Worm (Caenorhabditis elegans) whole organism, L3 larva: ENCODE results near the gene K01D12.1.

Experiments used
- R02D3.7 ChIP-seq: fragments of 150-350 bp; optimal IDR thresholded peaks from 2 replicates; lab custom pipeline; 2014; ENCODE audit warnings: missing biosample characterization, missing genetic modification characterization
- ZK546.5 ChIP-seq: sonication (generic microtip); optimal IDR thresholded peaks from 2 replicates; lab custom pipeline; 2017; ENCODE audit warnings: missing biosample characterization, missing genetic modification characterization
- ama-1 ChIP-seq: fragments of 150-350 bp; optimal IDR thresholded peaks from 2 replicates; lab custom pipeline; 2018
- ceh-16 ChIP-seq: sonication (generic microtip); optimal IDR thresholded peaks from 2 replicates; lab custom pipeline; 2017; ENCODE audit warnings: missing biosample characterization, missing genetic modification characterization
- ceh-28 ChIP-seq: fragments of 150-350 bp; optimal IDR thresholded peaks from 2 replicates; lab custom pipeline; 2014; ENCODE audit warnings: missing biosample characterization, missing genetic modification reagents, missing genetic modification characterization
- ceh-9 ChIP-seq: sonication (generic microtip); optimal IDR thresholded peaks from 2 replicates; lab custom pipeline; 2018; ENCODE audit warnings: missing biosample characterization, missing genetic modification characterization
- egl-27 ChIP-seq: sonication (generic microtip); optimal IDR thresholded peaks from 4 replicates; lab custom pipeline; 2017; ENCODE audit warnings: missing biosample characterization, missing genetic modification reagents, missing genetic modification characterization
- egl-5 ChIP-seq: fragments of 150-350 bp; optimal IDR thresholded peaks from 2 replicates; lab custom pipeline; 2017; ENCODE audit warnings: missing biosample characterization, missing genetic modification reagents, missing genetic modification characterization, inconsistent platforms
- elt-3 ChIP-seq, 3 experiments: fragments of 150-350 bp in 1 of 3; sonication (generic microtip) in 2 of 3; optimal IDR thresholded peaks; 2 replicates in 2 of 3; 4 replicates in 1 of 3; lab custom pipeline; 2014 to 2017; ENCODE audit warnings: missing biosample characterization in 3 of 3, missing genetic modification characterization in 3 of 3
- eor-1 ChIP-seq, 2 experiments: fragments of 150-350 bp; optimal IDR thresholded peaks; 2 replicates each; lab custom pipeline; 2014 to 2018; ENCODE audit warnings: missing biosample characterization in 2 of 2, missing genetic modification characterization in 2 of 2
- fkh-10 ChIP-seq: sonication (generic microtip); optimal IDR thresholded peaks from 2 replicates; lab custom pipeline; 2017; ENCODE audit warnings: missing biosample characterization, missing genetic modification reagents, missing genetic modification characterization
- fkh-2 ChIP-seq: fragments of 150-350 bp; optimal IDR thresholded peaks from 2 replicates; lab custom pipeline; 2014; ENCODE audit warnings: missing biosample characterization, missing genetic modification reagents, missing genetic modification characterization
- hmg-11 ChIP-seq: sonication (generic microtip); optimal IDR thresholded peaks from 2 replicates; lab custom pipeline; 2016; ENCODE audit warnings: missing genetic modification characterization, missing compliant biosample characterization
- lin-15B ChIP-seq: fragments of 150-350 bp; optimal IDR thresholded peaks from 2 replicates; lab custom pipeline; 2014; ENCODE audit warnings: missing biosample characterization, missing genetic modification characterization
- lin-39 ChIP-seq: fragments of 150-350 bp; optimal IDR thresholded peaks from 2 replicates; lab custom pipeline; 2018; ENCODE audit warnings: missing biosample characterization, missing genetic modification reagents, missing genetic modification characterization
- lsy-12 ChIP-seq: sonication (generic microtip); optimal IDR thresholded peaks from 2 replicates; lab custom pipeline; 2016; ENCODE audit warnings: mild to moderate bottlenecking, missing genetic modification characterization, missing compliant biosample characterization
- nhr-11 ChIP-seq: fragments of 150-350 bp; optimal IDR thresholded peaks from 2 replicates; lab custom pipeline; 2014; ENCODE audit warnings: missing biosample characterization, missing genetic modification characterization
- nhr-23 ChIP-seq: fragments of 150-350 bp; optimal IDR thresholded peaks from 2 replicates; lab custom pipeline; 2014; ENCODE audit warnings: missing biosample characterization, missing genetic modification reagents, missing genetic modification characterization
- nhr-237 ChIP-seq: fragments of 150-350 bp; optimal IDR thresholded peaks from 2 replicates; lab custom pipeline; 2014; ENCODE audit warnings: missing biosample characterization, missing genetic modification characterization
- nhr-25 ChIP-seq: sonication (generic microtip); optimal IDR thresholded peaks from 2 replicates; lab custom pipeline; 2017; ENCODE audit warnings: missing biosample characterization, missing genetic modification characterization
- nhr-28 ChIP-seq: fragments of 150-350 bp; optimal IDR thresholded peaks from 2 replicates; lab custom pipeline; 2014; ENCODE audit warnings: missing biosample characterization, missing genetic modification characterization
- nhr-43 ChIP-seq: sonication (generic microtip); optimal IDR thresholded peaks from 2 replicates; lab custom pipeline; 2016; ENCODE audit warnings: mild to moderate bottlenecking, missing genetic modification characterization, missing compliant biosample characterization; ENCODE audit not compliant: poor library complexity, severe bottlenecking
- nhr-67 ChIP-seq: fragments of 150-350 bp; optimal IDR thresholded peaks from 2 replicates; lab custom pipeline; 2014; ENCODE audit warnings: missing biosample characterization, missing genetic modification characterization
- nhr-77 ChIP-seq: fragments of 150-350 bp; optimal IDR thresholded peaks from 2 replicates; lab custom pipeline; 2014; ENCODE audit warnings: missing biosample characterization, missing genetic modification characterization
- pha-4 ChIP-seq: fragments of 150-350 bp; optimal IDR thresholded peaks from 2 replicates; lab custom pipeline; 2014; ENCODE audit warnings: missing biosample characterization, missing genetic modification reagents, missing genetic modification characterization
- pqm-1 ChIP-seq: fragments of 150-350 bp; optimal IDR thresholded peaks from 2 replicates; lab custom pipeline; 2017; ENCODE audit warnings: missing biosample characterization, missing genetic modification characterization, inconsistent platforms
- sea-2 ChIP-seq: fragments of 150-350 bp; sonication (generic microtip); optimal IDR thresholded peaks from 4 replicates; lab custom pipeline; 2014; ENCODE audit warnings: missing biosample characterization, missing genetic modification reagents, missing genetic modification characterization
- snpc-4 ChIP-seq: fragments of 150-350 bp; optimal IDR thresholded peaks from 2 replicates; lab custom pipeline; 2014; ENCODE audit warnings: missing biosample characterization, missing genetic modification characterization
- tbx-2 ChIP-seq: sonication (generic microtip); optimal IDR thresholded peaks from 2 replicates; lab custom pipeline; 2016; ENCODE audit warnings: mild to moderate bottlenecking, missing genetic modification characterization, missing compliant biosample characterization
- unc-39 ChIP-seq: sonication (generic microtip); optimal IDR thresholded peaks from 4 replicates; lab custom pipeline; 2017; ENCODE audit warnings: missing biosample characterization, missing genetic modification characterization
- unc-62 ChIP-seq: fragments of 150-350 bp; sonication (generic microtip); optimal IDR thresholded peaks from 4 replicates; lab custom pipeline; 2014; ENCODE audit warnings: missing biosample characterization, missing genetic modification reagents, missing genetic modification characterization
- zag-1 ChIP-seq: fragments of 150-350 bp; optimal IDR thresholded peaks from 2 replicates; lab custom pipeline; 2014; ENCODE audit warnings: missing biosample characterization, missing genetic modification characterization
- ztf-11 ChIP-seq: fragments of 150-350 bp; optimal IDR thresholded peaks from 2 replicates; lab custom pipeline; 2014; ENCODE audit warnings: missing biosample characterization, missing genetic modification characterization

The K01D12.1 gene

DNA sequence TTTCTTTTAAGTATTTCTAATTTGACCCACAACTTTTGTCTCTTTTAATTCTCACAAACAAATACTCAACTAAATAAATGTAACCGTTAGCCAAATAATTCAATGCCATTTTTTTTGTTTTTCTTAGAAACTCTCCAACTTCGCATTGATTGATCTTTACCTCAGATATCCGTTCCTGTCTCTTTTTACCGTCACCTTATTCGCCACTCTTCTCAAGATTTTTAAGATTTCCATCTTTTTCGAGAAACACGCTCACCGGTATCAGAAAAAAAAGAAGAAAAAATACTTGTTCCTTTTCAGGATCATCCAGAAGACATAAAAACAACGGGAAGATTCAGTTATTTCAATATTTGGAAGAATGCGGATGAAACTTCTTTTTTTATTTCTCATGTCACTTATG lies 19.0 kb upstream of the K01D12.1 start, which contains the start of gene F23H12.5:
Gene F23H12.5, plus strand, starts transcription at position 301 of the 400 bp plus-strand sequence.
- TF ChIP-seq ama-1 (lab: Kevin White, UChicago) = no peak
- no peak for TF ChIP-seq tbx-2 (tag; lab: Kevin White, UChicago)
- no peak for TF ChIP-seq fkh-2
- no peak for TF ChIP-seq lin-39 (tag; lab: Kevin White, UChicago)
- TF ChIP-seq hmg-11 (tag; lab: Kevin White, UChicago) = no peak
- TF ChIP-seq ceh-9 (tag; lab: Kevin White, UChicago) = no peak
- TF ChIP-seq eor-1 (tag; optimal IDR thresholded peaks at IDR 0.05; lab: Kevin White, UChicago) = no peak
- no peak for TF ChIP-seq ceh-28 (tag; lab: Kevin White, UChicago)
- no peak for TF ChIP-seq lsy-12 (tag; lab: Kevin White, UChicago)
- no peak for TF ChIP-seq nhr-43 (tag; lab: Kevin White, UChicago)

DNA sequence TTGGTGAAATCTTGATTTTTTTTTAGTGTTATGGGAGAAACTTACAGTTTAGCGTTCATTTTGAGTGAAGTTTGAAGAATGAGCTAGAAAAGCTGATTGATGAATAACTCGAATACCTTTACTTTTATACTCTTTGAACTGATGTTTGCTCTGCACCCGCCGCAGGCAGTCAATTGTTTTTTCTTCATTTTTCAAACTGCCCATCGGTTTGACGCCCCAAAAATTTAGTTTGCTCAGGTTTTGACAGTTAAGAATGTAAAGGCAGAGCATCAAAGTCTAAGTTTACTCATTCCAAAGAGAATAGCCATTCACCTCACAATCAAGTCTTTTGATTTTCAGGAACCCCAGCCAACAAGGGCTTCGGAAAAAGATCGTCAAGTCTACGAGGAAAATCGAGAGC lies 15.7 kb upstream of the K01D12.1 start, which contains the start of gene fipr-1:
Gene fipr-1, minus strand, starts transcription at position 101 of the 400 bp plus-strand sequence.
- no peak for TF ChIP-seq tbx-2 (tag; lab: Kevin White, UChicago)
- no peak for TF ChIP-seq nhr-43 (tag; lab: Kevin White, UChicago)

DNA sequence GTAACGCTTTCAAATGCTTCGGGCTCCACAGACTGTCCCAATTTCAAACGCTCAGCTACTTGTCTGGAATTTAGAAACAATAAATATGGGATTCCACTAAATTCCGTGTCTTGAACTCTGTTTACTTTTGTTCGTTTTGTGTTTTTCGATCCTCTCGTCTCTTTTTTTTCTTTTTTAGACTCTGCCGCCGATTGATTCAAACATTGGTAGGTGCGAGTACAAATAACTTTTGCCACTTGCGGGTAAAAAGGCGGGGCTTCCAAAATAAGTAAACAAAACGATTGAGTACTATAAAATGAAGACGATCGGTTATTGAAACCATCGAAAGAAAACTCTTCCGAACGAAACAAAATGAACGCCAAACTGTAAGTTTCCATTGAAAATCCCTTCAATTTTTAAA lies 12.3 kb upstream of the K01D12.1 start, which contains the start of gene fipr-2:
Gene fipr-2, plus strand, starts transcription at position 245 of the 400 bp plus-strand sequence.
- no peak for TF ChIP-seq fkh-2
- TF ChIP-seq pha-4 = peak; percentile 81

DNA sequence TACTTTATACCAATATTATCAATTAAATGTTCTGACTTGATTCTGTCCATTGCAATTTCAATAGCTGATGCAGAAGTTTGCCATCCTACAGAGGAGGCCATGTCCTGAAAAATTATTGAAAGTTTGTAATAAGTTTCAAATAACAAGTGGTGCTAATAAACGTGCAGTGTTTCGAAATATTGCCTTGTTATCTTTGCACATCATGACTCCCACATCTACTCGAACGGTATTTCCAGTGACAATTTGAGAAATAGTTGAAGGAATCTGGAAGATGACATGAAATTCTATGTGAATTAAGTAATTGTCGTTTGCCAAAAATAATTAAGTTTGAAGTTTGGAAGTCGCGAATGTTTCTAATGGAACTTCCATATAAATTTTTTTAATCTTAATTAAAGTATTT lies 7.9 kb upstream of the K01D12.1 start, which contains the start of gene gcy-13:
Gene gcy-13, minus strand, starts transcription at position 101 of the 400 bp plus-strand sequence.
- TF ChIP-seq ceh-16 (no peak), nhr-11 (no peak), nhr-237 (tag; lab: Kevin White, UChicago) (no peak), hmg-11 (tag; lab: Kevin White, UChicago) (no peak), sea-2 (no peak), nhr-28 (tag; lab: Kevin White, UChicago) (no peak), tbx-2 (tag; lab: Kevin White, UChicago) (no peak), ztf-11 (tag; lab: Kevin White, UChicago) (no peak), elt-3 (tag; optimal IDR thresholded peaks at IDR 0.05; lab: Kevin White, UChicago) (no peak), pqm-1 (tag; lab: Kevin White, UChicago) (no peak), lin-39 (tag; lab: Kevin White, UChicago) (no peak), snpc-4 (tag; lab: Kevin White, UChicago) (no peak), zag-1 (tag; lab: Kevin White, UChicago) (no peak), R02D3.7 (tag; lab: Kevin White, UChicago) (no peak), ZK546.5 (tag; lab: Kevin White, UChicago) (no peak), nhr-23 (tag; lab: Kevin White, UChicago) (no peak), nhr-77 (tag; lab: Kevin White, UChicago) (no peak)

DNA sequence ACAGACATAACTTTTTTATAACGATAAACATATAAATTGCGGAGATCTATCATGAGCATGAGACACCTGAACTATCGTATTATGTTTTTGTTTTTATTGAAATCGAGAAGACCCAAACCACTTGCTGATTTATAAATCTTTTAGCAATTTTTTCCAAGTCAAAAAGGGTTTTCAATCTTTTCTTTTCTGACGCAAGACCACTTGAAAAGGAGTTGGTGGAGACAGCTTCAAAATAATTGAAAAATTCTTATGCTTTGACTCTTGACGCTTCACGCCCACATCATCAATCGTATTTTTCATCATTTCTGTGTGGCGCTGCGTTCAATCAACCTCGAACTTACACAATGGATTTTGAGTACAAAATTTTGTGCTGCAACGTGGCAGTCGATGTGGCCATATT lies 6.0 kb upstream of the K01D12.1 start, which contains the start of gene F23H12.7:
Gene F23H12.7, plus strand, starts transcription at position 301 of the 400 bp plus-strand sequence.
- TF ChIP-seq unc-62 (GFP tag; lab: Kevin White, UChicago) (no peak), egl-27 (tag; lab: Kevin White, UChicago) (no peak), fkh-2 (no peak), fkh-10 (GFP tag; lab: Kevin White, UChicago) (no peak), zag-1 (tag; lab: Kevin White, UChicago) (no peak), ztf-11 (tag; lab: Kevin White, UChicago) (no peak), egl-5 (no peak), nhr-28 (tag; lab: Kevin White, UChicago) (no peak), unc-39 (no peak), nhr-67 (tag; lab: Kevin White, UChicago) (no peak), nhr-25 (tag; lab: Kevin White, UChicago) (no peak), sea-2 (no peak), ZK546.5 (tag; lab: Kevin White, UChicago) (no peak), pqm-1 (tag; lab: Kevin White, UChicago) (no peak), lin-15B (tag; lab: Kevin White, UChicago) (no peak), hmg-11 (tag; lab: Kevin White, UChicago) (no peak)
- TF ChIP-seq, all 47 proteins: peak for 0
